Fruit fly (Drosophila melanogaster): Measurements from ENCODE around the gene CG15446.

DNA sequence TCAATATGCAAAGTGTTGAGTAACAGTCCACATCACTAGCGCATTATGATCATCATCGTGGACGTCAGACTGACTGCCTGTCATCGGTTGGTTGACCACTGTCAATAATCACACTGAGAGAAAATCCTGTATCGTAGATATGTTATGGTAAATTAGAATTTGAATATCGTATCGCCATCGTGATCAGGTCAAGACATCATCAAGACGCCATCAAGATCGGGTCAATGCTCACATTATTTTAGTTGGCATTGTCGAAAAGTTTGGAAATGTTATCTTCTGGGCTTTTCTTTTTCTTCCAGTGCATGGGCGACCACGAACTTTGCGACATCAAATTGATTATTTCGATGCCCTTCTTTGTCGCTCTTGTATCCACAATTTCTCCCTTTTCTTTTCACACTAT, 43.0 kb downstream of the CG15446 start:
- TF ChIP-seq cic (GFP tag; optimal IDR thresholded peaks at IDR 0.05): no peak
- no peak for TF ChIP-seq ovo (GFP tag; optimal IDR thresholded peaks at IDR 0.05)
- peak; percentile 1 for TF ChIP-seq CG11617 (GFP tag; optimal IDR thresholded peaks at IDR 0.05)
- TF ChIP-seq CG12768 (GFP tag; optimal IDR thresholded peaks at IDR 0.05): no peak
- TF ChIP-seq Clk (GFP tag; optimal IDR thresholded peaks at IDR 0.05): no peak
- no peak for TF ChIP-seq CG1620 (GFP tag; optimal IDR thresholded peaks at IDR 0.05)
- TF ChIP-seq bab1 (GFP tag; optimal IDR thresholded peaks at IDR 0.05): peak; percentile 3
- peak; percentile 7 for TF ChIP-seq CG14711 (tag; optimal IDR thresholded peaks at IDR 0.05)
- no peak for TF ChIP-seq pad (GFP tag; optimal IDR thresholded peaks at IDR 0.05)
- no peak for TF ChIP-seq Crg-1 (GFP tag; optimal IDR thresholded peaks at IDR 0.05)
- TF ChIP-seq Hr96 (GFP tag; optimal IDR thresholded peaks at IDR 0.05): no peak
